Worm (Caenorhabditis elegans): ENCODE data around the gene spch-1.

Gene spch-1

ce11 chrIV:10129957-10130356, 18.6 kb upstream of the spch-1 start, which contains the start of gene glt-3:
TSS of gene glt-3 (plus strand) at chrIV:10130257.
- no peak for TF ChIP-seq cnd-1 (tag; optimal IDR thresholded peaks at IDR 0.05)
- TF ChIP-seq ceh-43 (GFP tag; optimal IDR thresholded peaks at IDR 0.05), result no peak
- no peak for TF ChIP-seq snpc-4 (tag; optimal IDR thresholded peaks at IDR 0.05)
- TF ChIP-seq bed-3 (GFP tag; optimal IDR thresholded peaks at IDR 0.05), result no peak
- TF ChIP-seq ceh-39 (tag; optimal IDR thresholded peaks at IDR 0.05), result no peak
- TF ChIP-seq pha-4 (tag; optimal IDR thresholded peaks at IDR 0.05), result no peak
- TF ChIP-seq flh-1 (GFP tag; optimal IDR thresholded peaks at IDR 0.05), result no peak
- TF ChIP-seq elt-3 (tag; optimal IDR thresholded peaks at IDR 0.05), result no peak
- TF ChIP-seq nhr-76 (tag; optimal IDR thresholded peaks at IDR 0.05), result no peak
- no peak for TF ChIP-seq lin-32 (GFP tag; optimal IDR thresholded peaks at IDR 0.05)
- no peak for TF ChIP-seq unc-39 (tag; optimal IDR thresholded peaks at IDR 0.05)
- no peak for TF ChIP-seq nhr-237 (tag; optimal IDR thresholded peaks at IDR 0.05)
- TF ChIP-seq lin-13 (tag; optimal IDR thresholded peaks at IDR 0.05), result no peak
- no peak for TF ChIP-seq mab-5 (tag; optimal IDR thresholded peaks at IDR 0.05)
- no peak for TF ChIP-seq nhr-28 (tag; optimal IDR thresholded peaks at IDR 0.05)
- no peak for TF ChIP-seq unc-62 (GFP tag; optimal IDR thresholded peaks at IDR 0.05)
- no peak for TF ChIP-seq mep-1 (tag; optimal IDR thresholded peaks at IDR 0.05)
- TF ChIP-seq nhr-2 (tag; optimal IDR thresholded peaks at IDR 0.05), result no peak

ce11 chrIV:10128906-10129386, 17.6 kb upstream of the spch-1 start, which contains the start of the genes gtbp-1 and K08F4.3:
TSS of gene gtbp-1 (minus strand) at chrIV:10128956.
TSS of gene K08F4.3 (plus strand) at chrIV:10129257.
- peak; percentile 6 for TF ChIP-seq hlh-1 (tag; optimal IDR thresholded peaks at IDR 0.05)
- no peak for TF ChIP-seq nhr-28 (tag; optimal IDR thresholded peaks at IDR 0.05)
- peak; percentile 23 for TF ChIP-seq M03D4.4 (tag; optimal IDR thresholded peaks at IDR 0.05)
- peak; percentile 47 for TF ChIP-seq pha-4 (tag; optimal IDR thresholded peaks at IDR 0.05)
- peak; percentile 74 for TF ChIP-seq unc-120 (tag; optimal IDR thresholded peaks at IDR 0.05; ENCODE audit: poor library complexity, severe bottlenecking)
- no peak for TF ChIP-seq cnd-1 (tag; optimal IDR thresholded peaks at IDR 0.05)
- peak; percentile 52 for TF ChIP-seq ceh-39 (tag; optimal IDR thresholded peaks at IDR 0.05)
- peak; percentile 74 for TF ChIP-seq mep-1 (tag; optimal IDR thresholded peaks at IDR 0.05)
- TF ChIP-seq lin-13 (tag; optimal IDR thresholded peaks at IDR 0.05), result peak; percentile 57
- no peak for TF ChIP-seq tbx-8 (GFP tag; optimal IDR thresholded peaks at IDR 0.05)
- no peak for TF ChIP-seq ceh-43 (GFP tag; optimal IDR thresholded peaks at IDR 0.05)
- no peak for TF ChIP-seq sem-2 (GFP tag; optimal IDR thresholded peaks at IDR 0.05)
- TF ChIP-seq lsy-2 (tag; optimal IDR thresholded peaks at IDR 0.05), result peak; percentile 73
- TF ChIP-seq nhr-237 (tag; optimal IDR thresholded peaks at IDR 0.05), result peak; percentile 39

ce11 chrIV:10128446-10128845, 17.1 kb upstream of the spch-1 start:
- no peak for TF ChIP-seq flh-1 (GFP tag; optimal IDR thresholded peaks at IDR 0.05)
- no peak for TF ChIP-seq mls-2 (tag; optimal IDR thresholded peaks at IDR 0.05)
- no peak for TF ChIP-seq pha-4 (tag; optimal IDR thresholded peaks at IDR 0.05)
- no peak for TF ChIP-seq mab-5 (tag; optimal IDR thresholded peaks at IDR 0.05)
- no peak for TF ChIP-seq M03D4.4 (tag; optimal IDR thresholded peaks at IDR 0.05)
- TF ChIP-seq zip-8 (tag; optimal IDR thresholded peaks at IDR 0.05), result no peak
- no peak for TF ChIP-seq ces-1 (GFP tag; optimal IDR thresholded peaks at IDR 0.05)
- TF ChIP-seq blmp-1 (tag; optimal IDR thresholded peaks at IDR 0.05), result no peak
- TF ChIP-seq drap-1 (GFP tag; optimal IDR thresholded peaks at IDR 0.05), result no peak
- TF ChIP-seq ceh-43 (GFP tag; optimal IDR thresholded peaks at IDR 0.05), result no peak
- TF ChIP-seq lsy-2 (tag; optimal IDR thresholded peaks at IDR 0.05), result no peak
- no peak for TF ChIP-seq sptf-1 (tag; optimal IDR thresholded peaks at IDR 0.05)

- no peak for TF ChIP-seq ceh-43 (GFP tag; optimal IDR thresholded peaks at IDR 0.05)
- TF ChIP-seq sptf-1 (tag; optimal IDR thresholded peaks at IDR 0.05), result no peak
- TF ChIP-seq hlh-1 (tag; optimal IDR thresholded peaks at IDR 0.05), result no peak
- no peak for TF ChIP-seq ceh-39 (tag; optimal IDR thresholded peaks at IDR 0.05)
- TF ChIP-seq sem-2 (GFP tag; optimal IDR thresholded peaks at IDR 0.05), result no peak
- TF ChIP-seq elt-3 (tag; optimal IDR thresholded peaks at IDR 0.05), result no peak
- TF ChIP-seq zip-8 (tag; optimal IDR thresholded peaks at IDR 0.05), result no peak
- no peak for TF ChIP-seq nhr-237 (tag; optimal IDR thresholded peaks at IDR 0.05)
- TF ChIP-seq elt-1 (tag; optimal IDR thresholded peaks at IDR 0.05; ENCODE audit: borderline replicate concordance, insufficient read depth), result no peak
- TF ChIP-seq ham-2 (GFP tag; optimal IDR thresholded peaks at IDR 0.05), result no peak
- TF ChIP-seq M03D4.4 (tag; optimal IDR thresholded peaks at IDR 0.05), result no peak
- no peak for TF ChIP-seq nhr-2 (tag; optimal IDR thresholded peaks at IDR 0.05)
- no peak for TF ChIP-seq blmp-1 (tag; optimal IDR thresholded peaks at IDR 0.05)
- TF ChIP-seq nhr-12 (tag; optimal IDR thresholded peaks at IDR 0.05), result no peak
- no peak for TF ChIP-seq ztf-11 (tag; optimal IDR thresholded peaks at IDR 0.05)
- TF ChIP-seq lin-32 (GFP tag; optimal IDR thresholded peaks at IDR 0.05), result no peak
- no peak for TF ChIP-seq unc-120 (tag; optimal IDR thresholded peaks at IDR 0.05; ENCODE audit: poor library complexity, severe bottlenecking)
- no peak for TF ChIP-seq ces-1 (GFP tag; optimal IDR thresholded peaks at IDR 0.05)
- no peak for TF ChIP-seq unc-39 (tag; optimal IDR thresholded peaks at IDR 0.05)
- no peak for TF ChIP-seq nhr-76 (tag; optimal IDR thresholded peaks at IDR 0.05)
These were observed 15.2 kb upstream of the spch-1 start, which contains the start of gene ctf-18 for ce11 chrIV:10126544-10126943. TSS of gene ctf-18 (minus strand) at chrIV:10126644.

Measured in whole organism, mixed stage, embryonic.